Worm (Caenorhabditis elegans): Measurements from ENCODE around the gene F49C5.11.

Gene F49C5.11

DNA sequence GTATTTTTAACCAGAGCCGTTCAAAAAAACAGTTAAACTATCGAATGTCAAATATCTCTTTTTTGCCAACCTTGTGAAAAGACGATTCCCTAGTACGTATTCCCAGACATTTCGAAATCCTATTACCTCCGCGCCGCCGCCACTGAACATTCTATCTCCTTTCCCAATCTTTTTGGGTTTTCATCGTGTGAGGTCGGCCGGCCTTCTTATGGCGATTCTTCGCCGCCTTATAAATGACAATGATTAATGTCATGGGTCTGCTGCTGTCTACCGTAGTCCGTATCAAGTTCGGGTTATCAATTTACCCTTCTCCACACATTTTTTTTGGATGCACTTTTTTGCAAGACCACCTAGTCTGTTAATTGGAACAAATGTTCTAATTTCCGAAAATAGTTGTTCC lies 6.1 kb upstream of the F49C5.11 start:
- TF ChIP-seq ztf-23 (GFP tag; IDR thresholded peaks at IDR 0.05) (no peak), ref-1 (GFP tag; conservative IDR thresholded peaks at IDR 0.05) (no peak), tab-1 (GFP tag; IDR thresholded peaks at IDR 0.05) (no peak), flt-1 (GFP tag; IDR thresholded peaks at IDR 0.05) (no peak), med-1 (GFP tag; optimal IDR thresholded peaks at IDR 0.05; ENCODE audit: insufficient read depth) (no peak), T22C8.4 (GFP tag; IDR thresholded peaks at IDR 0.05) (no peak), klf-2 (GFP tag; conservative IDR thresholded peaks at IDR 0.05) (no peak), ztf-29 (GFP tag; IDR thresholded peaks at IDR 0.05) (no peak), cog-1 (tag; optimal IDR thresholded peaks at IDR 0.05) (no peak)

- TF ChIP-seq tab-1 (GFP tag; IDR thresholded peaks at IDR 0.05), result no peak
- no peak for TF ChIP-seq ztf-29 (GFP tag; IDR thresholded peaks at IDR 0.05)
- TF ChIP-seq klf-2 (GFP tag; conservative IDR thresholded peaks at IDR 0.05), result no peak
- no peak for TF ChIP-seq flt-1 (GFP tag; IDR thresholded peaks at IDR 0.05)
- no peak for TF ChIP-seq cog-1 (tag; optimal IDR thresholded peaks at IDR 0.05)
- TF ChIP-seq med-1 (GFP tag; optimal IDR thresholded peaks at IDR 0.05; ENCODE audit: insufficient read depth), result no peak
- no peak for TF ChIP-seq ref-1 (GFP tag; conservative IDR thresholded peaks at IDR 0.05)
- no peak for TF ChIP-seq ztf-23 (GFP tag; IDR thresholded peaks at IDR 0.05)
- no peak for TF ChIP-seq T22C8.4 (GFP tag; IDR thresholded peaks at IDR 0.05)
Measured at ce11 chrII:12550940-12551339, 4.7 kb upstream of the F49C5.11 start.

- TF ChIP-seq T22C8.4 (GFP tag; IDR thresholded peaks at IDR 0.05) (no peak), cog-1 (tag; optimal IDR thresholded peaks at IDR 0.05) (no peak), tab-1 (GFP tag; IDR thresholded peaks at IDR 0.05) (no peak), ztf-29 (GFP tag; IDR thresholded peaks at IDR 0.05) (no peak), klf-2 (GFP tag; conservative IDR thresholded peaks at IDR 0.05) (no peak), ref-1 (GFP tag; conservative IDR thresholded peaks at IDR 0.05) (no peak), flt-1 (GFP tag; IDR thresholded peaks at IDR 0.05) (no peak), med-1 (GFP tag; optimal IDR thresholded peaks at IDR 0.05; ENCODE audit: insufficient read depth) (no peak), ztf-23 (GFP tag; IDR thresholded peaks at IDR 0.05) (no peak)
Measured at ce11 chrII:12560210-12560609, 4.5 kb downstream of the F49C5.11 start, which contains the start of gene F49C5.12. Gene F49C5.12 (minus strand): TSS chrII:12560310.

DNA sequence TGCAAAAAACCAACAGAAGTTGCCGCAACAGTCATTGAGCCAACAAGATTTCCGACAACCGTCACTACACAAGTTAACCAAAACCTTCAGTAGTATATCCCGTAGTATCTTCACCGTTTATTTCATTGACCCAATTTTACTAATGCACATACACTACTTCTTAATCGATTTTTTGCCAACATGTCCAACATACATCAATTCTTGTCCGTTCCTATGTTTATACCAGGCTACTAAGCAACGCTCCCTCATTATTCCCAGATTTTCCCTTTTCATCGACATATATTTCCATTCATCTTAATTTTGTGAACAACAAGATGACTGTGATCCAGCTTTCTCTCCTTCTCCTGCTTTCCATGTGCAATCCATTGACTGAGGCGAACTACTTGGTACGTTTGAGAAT lies 10.2 kb downstream of the F49C5.11 start, which contains the start of gene F49C5.7:
Gene F49C5.7 (plus strand): TSS at position 301 of the 400 bp plus-strand sequence.
- no peak for TF ChIP-seq tab-1 (GFP tag; IDR thresholded peaks at IDR 0.05)

DNA sequence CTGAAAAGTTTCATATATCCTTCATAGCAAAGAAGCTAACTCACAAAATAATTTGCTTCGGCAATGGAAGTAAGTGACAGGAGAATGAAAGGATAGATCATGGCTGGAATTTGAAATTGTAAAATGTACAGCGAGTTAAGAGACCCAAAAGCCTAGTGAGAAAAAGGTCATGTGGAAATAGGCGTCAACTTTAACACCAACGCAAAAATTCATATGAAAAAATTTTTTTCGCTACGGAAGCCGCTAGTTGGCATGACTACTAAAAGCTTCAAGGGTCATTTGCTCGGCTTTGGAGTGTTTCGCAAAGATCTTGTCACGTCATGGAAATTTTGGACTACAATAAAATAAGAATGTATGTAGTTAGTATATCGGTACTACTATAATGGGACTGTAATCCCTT lies 14.8 kb downstream of the F49C5.11 start, which contains the start of gene Y38E10A.1:
Gene Y38E10A.1 (minus strand): TSS at position 101 of the 400 bp plus-strand sequence.
- TF ChIP-seq klf-2 (GFP tag; conservative IDR thresholded peaks at IDR 0.05) (no peak), ref-1 (GFP tag; conservative IDR thresholded peaks at IDR 0.05) (no peak), ztf-29 (GFP tag; IDR thresholded peaks at IDR 0.05) (no peak), cog-1 (tag; optimal IDR thresholded peaks at IDR 0.05) (no peak)

DNA sequence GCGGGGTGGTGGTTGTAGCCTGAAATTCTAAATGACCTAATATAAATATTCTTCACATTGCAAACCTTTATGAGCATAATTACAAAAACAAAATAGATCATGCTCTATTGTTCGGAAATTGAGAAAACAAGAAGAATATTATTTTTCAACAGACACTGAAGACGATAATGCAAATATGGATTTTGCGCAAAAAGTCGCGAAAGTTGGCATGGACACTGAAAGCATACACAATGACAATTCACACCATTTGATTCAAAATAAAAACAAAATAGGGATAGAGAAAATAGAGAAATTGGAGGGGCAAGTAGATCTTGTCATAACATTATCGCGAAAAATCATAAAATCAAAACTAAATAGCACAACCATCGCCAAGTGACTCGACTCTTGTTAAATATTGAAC lies 17.1 kb downstream of the F49C5.11 start, which contains the start of gene Y38E10A.35:
Gene Y38E10A.35 (minus strand): TSS at position 101 of the 400 bp plus-strand sequence.
- no peak for TF ChIP-seq T22C8.4 (GFP tag; IDR thresholded peaks at IDR 0.05)
- TF ChIP-seq ztf-29 (GFP tag; IDR thresholded peaks at IDR 0.05), result no peak
- TF ChIP-seq cog-1 (tag; optimal IDR thresholded peaks at IDR 0.05), result no peak
- TF ChIP-seq flt-1 (GFP tag; IDR thresholded peaks at IDR 0.05), result no peak
- no peak for TF ChIP-seq tab-1 (GFP tag; IDR thresholded peaks at IDR 0.05)

ce11 chrII:12573541-12573940 lies 17.9 kb downstream of the F49C5.11 start, which contains the start of gene Y38E10A.2:
Gene Y38E10A.2 (minus strand): TSS chrII:12573641.
- TF ChIP-seq T22C8.4 (GFP tag; IDR thresholded peaks at IDR 0.05) (no peak), cog-1 (tag; optimal IDR thresholded peaks at IDR 0.05) (no peak), med-1 (GFP tag; optimal IDR thresholded peaks at IDR 0.05; ENCODE audit: insufficient read depth) (no peak), flt-1 (GFP tag; IDR thresholded peaks at IDR 0.05) (no peak), tab-1 (GFP tag; IDR thresholded peaks at IDR 0.05) (no peak), klf-2 (GFP tag; conservative IDR thresholded peaks at IDR 0.05) (no peak), ref-1 (GFP tag; conservative IDR thresholded peaks at IDR 0.05) (no peak), ztf-23 (GFP tag; IDR thresholded peaks at IDR 0.05) (no peak), ztf-29 (GFP tag; IDR thresholded peaks at IDR 0.05) (no peak)

DNA sequence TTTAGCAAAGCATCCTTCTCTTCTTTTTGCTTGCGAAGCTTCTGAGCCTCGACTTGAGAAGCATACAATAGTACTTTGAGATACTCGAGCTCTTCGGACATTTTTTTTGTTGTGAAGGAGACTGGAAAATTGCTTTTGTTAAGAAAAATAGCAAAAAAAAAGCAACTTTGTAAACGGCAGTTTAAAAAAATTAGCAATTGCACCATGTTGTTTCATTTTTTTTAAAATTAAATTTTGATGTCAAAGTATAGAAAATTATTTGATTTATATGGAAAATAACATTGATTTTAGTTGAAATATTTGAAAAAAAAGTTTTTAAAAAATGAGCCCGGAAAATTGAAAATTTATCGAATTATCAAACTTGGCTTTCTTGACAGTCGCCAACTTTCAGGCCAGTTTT lies 19.0 kb downstream of the F49C5.11 start, which contains the start of gene Y38E10A.3:
Gene Y38E10A.3 (minus strand): TSS at position 101 of the 400 bp plus-strand sequence.
- no peak for TF ChIP-seq tab-1 (GFP tag; IDR thresholded peaks at IDR 0.05)

DNA sequence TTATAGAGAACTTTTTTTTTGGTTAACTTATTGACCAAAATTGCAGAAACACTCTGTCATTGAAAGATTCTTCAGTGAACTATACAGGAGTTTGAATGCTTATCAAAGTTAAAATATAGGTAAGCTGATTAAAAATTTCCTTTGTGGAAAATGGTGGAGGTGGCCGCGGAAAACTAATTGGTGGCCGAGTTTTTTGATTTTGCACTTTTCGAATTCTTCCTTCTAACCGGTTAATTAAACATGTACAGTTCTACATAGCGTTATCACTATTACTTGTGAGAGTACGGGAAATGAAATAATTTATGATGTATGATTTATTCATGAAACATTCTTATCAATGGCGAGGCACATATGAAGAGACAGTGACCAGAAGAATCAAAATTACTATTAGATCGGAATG lies 22.1 kb downstream of the F49C5.11 start, which contains the start of gene clec-8:
Gene clec-8 (minus strand): TSS at position 308 of the 400 bp plus-strand sequence.
- TF ChIP-seq ztf-23 (GFP tag; IDR thresholded peaks at IDR 0.05), result no peak
- TF ChIP-seq cog-1 (tag; optimal IDR thresholded peaks at IDR 0.05), result no peak
- no peak for TF ChIP-seq med-1 (GFP tag; optimal IDR thresholded peaks at IDR 0.05; ENCODE audit: insufficient read depth)
- no peak for TF ChIP-seq ref-1 (GFP tag; conservative IDR thresholded peaks at IDR 0.05)
- no peak for TF ChIP-seq flt-1 (GFP tag; IDR thresholded peaks at IDR 0.05)
- no peak for TF ChIP-seq ztf-29 (GFP tag; IDR thresholded peaks at IDR 0.05)
- no peak for TF ChIP-seq T22C8.4 (GFP tag; IDR thresholded peaks at IDR 0.05)
- no peak for TF ChIP-seq klf-2 (GFP tag; conservative IDR thresholded peaks at IDR 0.05)

ce11 chrII:12580952-12581351 lies 25.3 kb downstream of the F49C5.11 start, which contains the start of gene clec-4:
Gene clec-4 (minus strand): TSS chrII:12581113.
- TF ChIP-seq flt-1 (GFP tag; IDR thresholded peaks at IDR 0.05) (no peak), T22C8.4 (GFP tag; IDR thresholded peaks at IDR 0.05) (no peak), ztf-29 (GFP tag; IDR thresholded peaks at IDR 0.05) (no peak), cog-1 (tag; optimal IDR thresholded peaks at IDR 0.05) (no peak), tab-1 (GFP tag; IDR thresholded peaks at IDR 0.05) (no peak), ztf-23 (GFP tag; IDR thresholded peaks at IDR 0.05) (no peak), ref-1 (GFP tag; conservative IDR thresholded peaks at IDR 0.05) (no peak), klf-2 (GFP tag; conservative IDR thresholded peaks at IDR 0.05) (no peak), med-1 (GFP tag; optimal IDR thresholded peaks at IDR 0.05; ENCODE audit: insufficient read depth) (no peak)
